Fruit fly (Drosophila melanogaster): Measurements from ENCODE around the gene Fhos.
A peak's percentile ranks its signal among the peaks of the same experiment; 100 is the strongest.

Fhos gene

dm6 chr3L:8718602-8719001, 34.8 kb upstream of the Fhos start (continued):
- TF ChIP-seq CG15269 (tag; optimal IDR thresholded peaks at IDR 0.05) (peak; percentile 20), kni (GFP tag; optimal IDR thresholded peaks at IDR 0.05) (no peak), CG9609 (GFP tag; optimal IDR thresholded peaks at IDR 0.05) (no peak), CG4820 (GFP tag; optimal IDR thresholded peaks at IDR 0.05) (no peak), CG14014 (GFP tag; IDR thresholded peaks at IDR 0.05) (no peak), CG11695 (GFP tag; IDR thresholded peaks at IDR 0.05) (peak; percentile 92), MTF-1 (GFP tag; optimal IDR thresholded peaks at IDR 0.05; ENCODE audit: borderline replicate concordance) (no peak), CG10543 (GFP tag; optimal IDR thresholded peaks at IDR 0.05) (no peak), CG2199 (GFP tag; IDR thresholded peaks at IDR 0.05) (peak; percentile 32; the same call in 1 of the 3 replicates), CG8478 (optimal IDR thresholded peaks at IDR 0.05) (no peak), bbx (GFP tag; IDR thresholded peaks at IDR 0.05; ENCODE audit: partially characterized antibody) (peak; percentile 82), E2f1 (GFP tag; IDR thresholded peaks at IDR 0.05) (peak; percentile 75), Tbp (GFP tag; optimal IDR thresholded peaks at IDR 0.05) (no peak), en (GFP tag; optimal IDR thresholded peaks at IDR 0.05) (no peak), lilli (GFP tag; optimal IDR thresholded peaks at IDR 0.05) (no peak), Bdp1 (GFP tag; optimal IDR thresholded peaks at IDR 0.05) (no peak), nom (GFP tag; optimal IDR thresholded peaks at IDR 0.05) (no peak), CG15073 (GFP tag; optimal IDR thresholded peaks at IDR 0.05) (no peak), NfI (GFP tag; optimal IDR thresholded peaks at IDR 0.05) (no peak), CG3838 (GFP tag; optimal IDR thresholded peaks at IDR 0.05) (no peak), CG9876 (GFP tag; optimal IDR thresholded peaks at IDR 0.05) (no peak), wdn (GFP tag; IDR thresholded peaks at IDR 0.05) (no peak), CG1602 (GFP tag; optimal IDR thresholded peaks at IDR 0.05) (no peak), ewg (GFP tag; optimal IDR thresholded peaks at IDR 0.05) (peak; percentile 1), rib (GFP tag; IDR thresholded peaks at IDR 0.05) (no peak), CG12219 (GFP tag; optimal IDR thresholded peaks at IDR 0.05) (no peak), B-H2 (GFP tag; optimal IDR thresholded peaks at IDR 0.05) (peak; percentile 25), Side (GFP tag; optimal IDR thresholded peaks at IDR 0.05) (no peak), Oli (tag; optimal IDR thresholded peaks at IDR 0.05) (no peak), vvl (GFP tag; IDR thresholded peaks at IDR 0.05) (no peak), corto (GFP tag; optimal IDR thresholded peaks at IDR 0.05) (no peak), salm (tag; optimal IDR thresholded peaks at IDR 0.05) (no peak), fru (optimal IDR thresholded peaks at IDR 0.05) (no peak), Dip2 (GFP tag; IDR thresholded peaks at IDR 0.05) (no peak), gsb-n (tag; optimal IDR thresholded peaks at IDR 0.05) (no peak), HLH4C (GFP tag; IDR thresholded peaks at IDR 0.05; ENCODE audit: partially characterized antibody) (peak; percentile 71), CG10267 (tag; optimal IDR thresholded peaks at IDR 0.05) (peak; percentile 65), Antp (GFP tag; optimal IDR thresholded peaks at IDR 0.05) (no peak), Bgb (GFP tag; IDR thresholded peaks at IDR 0.05; ENCODE audit: partially characterized antibody) (peak; percentile 91), YL-1 (GFP tag; optimal IDR thresholded peaks at IDR 0.05) (no peak), amos (GFP tag; IDR thresholded peaks at IDR 0.05; ENCODE audit: partially characterized antibody) (peak; percentile 84), CG4360 (GFP tag; IDR thresholded peaks at IDR 0.05) (no peak), ase (GFP tag; IDR thresholded peaks at IDR 0.05) (peak; percentile 31; the same call in 1 of the 3 replicates), tin (GFP tag; optimal IDR thresholded peaks at IDR 0.05) (no peak), BEAF-32 (GFP tag; optimal IDR thresholded peaks at IDR 0.05) (peak; percentile 76), CG4707 (GFP tag; optimal IDR thresholded peaks at IDR 0.05) (no peak), disco-r (GFP tag; optimal IDR thresholded peaks at IDR 0.05) (no peak), hkb (optimal IDR thresholded peaks at IDR 0.05) (no peak), hkb (GFP tag; IDR thresholded peaks at IDR 0.05) (no peak), CG6689 (GFP tag; IDR thresholded peaks at IDR 0.05) (no peak), CG14441 (GFP tag; IDR thresholded peaks at IDR 0.05) (no peak), zen (tag; optimal IDR thresholded peaks at IDR 0.05) (no peak), CG3847 (GFP tag; IDR thresholded peaks at IDR 0.05) (no peak)

Measured in whole organism, embryonic.